4 worm cellular contexts compared by ENCODE assay signal in genomic region chrIII:11112718-11113117, ce11.
TF ChIP-seq lines count a peak whose summit lies in the region.

No protein-coding gene starts in this region.

TF ChIP-seq in whole organism, L2 larva, 48 proteins besides CTCF, POLR2A, EP300 and RAD21 (continues in another document):
- TF ChIP-seq zag-1 (tag; optimal IDR thresholded peaks at IDR 0.05; lab: Kevin White, UChicago): no peak
- no peak for TF ChIP-seq nhr-25 (tag; optimal IDR thresholded peaks at IDR 0.05; lab: Kevin White, UChicago)
- TF ChIP-seq gmeb-1 (tag; optimal IDR thresholded peaks at IDR 0.05; lab: Kevin White, UChicago): peak; percentile 50
- TF ChIP-seq mbf-1 (tag; optimal IDR thresholded peaks at IDR 0.05; lab: Kevin White, UChicago): no peak
- peak; percentile 3 for TF ChIP-seq nhr-129 (tag; optimal IDR thresholded peaks at IDR 0.05; lab: Kevin White, UChicago)
- no peak for TF ChIP-seq ceh-82 (tag; optimal IDR thresholded peaks at IDR 0.05; lab: Kevin White, UChicago)
- TF ChIP-seq snpc-4 (tag; optimal IDR thresholded peaks at IDR 0.05; lab: Kevin White, UChicago): no peak
- no peak for TF ChIP-seq mab-5 (tag; optimal IDR thresholded peaks at IDR 0.05; lab: Kevin White, UChicago)
- TF ChIP-seq fos-1 (tag; optimal IDR thresholded peaks at IDR 0.05; lab: Kevin White, UChicago): peak; percentile 17
- TF ChIP-seq unc-39 (tag; optimal IDR thresholded peaks at IDR 0.05; lab: Kevin White, UChicago): no peak
- TF ChIP-seq C34F6.9 (tag; optimal IDR thresholded peaks at IDR 0.05; lab: Kevin White, UChicago): peak; percentile 9
- no peak for TF ChIP-seq mdl-1 (tag; optimal IDR thresholded peaks at IDR 0.05; lab: Kevin White, UChicago)
- TF ChIP-seq sma-3 (GFP tag; optimal IDR thresholded peaks at IDR 0.05; lab: Kevin White, UChicago): peak; percentile 37
- no peak for TF ChIP-seq Y55F3AM.14 (GFP tag; optimal IDR thresholded peaks at IDR 0.05; lab: Kevin White, UChicago)
- TF ChIP-seq unc-55 (GFP tag; optimal IDR thresholded peaks at IDR 0.05; lab: Kevin White, UChicago): peak; percentile 43
- no peak for TF ChIP-seq alr-1 (tag; optimal IDR thresholded peaks at IDR 0.05; lab: Kevin White, UChicago)
- TF ChIP-seq nhr-10 (tag; optimal IDR thresholded peaks at IDR 0.05; lab: Kevin White, UChicago): no peak
- TF ChIP-seq nhr-11 (tag; optimal IDR thresholded peaks at IDR 0.05; lab: Kevin White, UChicago): no peak
- no peak for TF ChIP-seq sma-9 (GFP tag; optimal IDR thresholded peaks at IDR 0.05; lab: Kevin White, UChicago)
- TF ChIP-seq sma-9 (tag; optimal IDR thresholded peaks at IDR 0.05; lab: Kevin White, UChicago): no peak
- TF ChIP-seq nhr-77 (tag; optimal IDR thresholded peaks at IDR 0.05; lab: Kevin White, UChicago): no peak
- TF ChIP-seq lsy-2 (tag; optimal IDR thresholded peaks at IDR 0.05; lab: Kevin White, UChicago): peak in 1 of 2 experiments; percentile 30
- TF ChIP-seq lin-11 (tag; optimal IDR thresholded peaks at IDR 0.05; lab: Kevin White, UChicago): no peak
- no peak for TF ChIP-seq nhr-237 (tag; optimal IDR thresholded peaks at IDR 0.05; lab: Kevin White, UChicago)

TF ChIP-seq in whole organism, L4 larva, 104 proteins besides CTCF, POLR2A, EP300 and RAD21 (continues in another document):
- TF ChIP-seq nhr-48 (tag; optimal IDR thresholded peaks at IDR 0.05; lab: Kevin White, UChicago) (no peak), ceh-44 (GFP tag; IDR thresholded peaks at IDR 0.05; lab: Robert Waterston, UW) (peak; percentile 75; the same call in 1 of the 2 replicates), daf-19 (GFP tag; conservative IDR thresholded peaks at IDR 0.05; lab: Robert Waterston, UW) (no peak), aha-1 (tag; lab: Kevin White, UChicago) (no peak), nhr-77 (tag; optimal IDR thresholded peaks at IDR 0.05; lab: Kevin White, UChicago) (no peak), unc-130 (GFP tag; optimal IDR thresholded peaks at IDR 0.05; lab: Kevin White, UChicago) (peak; percentile 48), mxl-3 (GFP tag; optimal IDR thresholded peaks at IDR 0.05; lab: Kevin White, UChicago) (peak; percentile 82), spr-1 (tag; optimal IDR thresholded peaks at IDR 0.05; lab: Kevin White, UChicago) (no peak), arid-1 (GFP tag; conservative IDR thresholded peaks at IDR 0.05; lab: Robert Waterston, UW) (0 out of 2 replicates have a peak, but pooled peaks have one; percentile 15), T26A8.4 (GFP tag; IDR thresholded peaks at IDR 0.05; lab: Robert Waterston, UW) (0 out of 2 replicates have a peak, but pooled peaks have one; percentile 33), hif-1 (tag; optimal IDR thresholded peaks at IDR 0.05; lab: Kevin White, UChicago) (peak in 1 of 2 experiments; percentile 67), duxl-1 (tag; optimal IDR thresholded peaks at IDR 0.05; lab: Kevin White, UChicago; ENCODE audit: poor library complexity) (no peak), dmd-6 (GFP tag; IDR thresholded peaks at IDR 0.05; lab: Robert Waterston, UW) (peak; percentile 63), lin-38 (GFP tag; IDR thresholded peaks at IDR 0.05; lab: Robert Waterston, UW) (peak; percentile 89), vab-7 (GFP tag; IDR thresholded peaks at IDR 0.05; lab: Robert Waterston, UW) (0 out of 2 replicates have a peak, but pooled peaks have one; percentile 9), lir-3 (tag; optimal IDR thresholded peaks at IDR 0.05; lab: Kevin White, UChicago) (no peak), F10B5.3 (tag; optimal IDR thresholded peaks at IDR 0.05; lab: Kevin White, UChicago) (no peak), aly-2 (tag; optimal IDR thresholded peaks at IDR 0.05; lab: Kevin White, UChicago) (no peak), egl-43 (GFP tag; IDR thresholded peaks at IDR 0.05; lab: Robert Waterston, UW) (peak; percentile 59; the same call in 1 of the 2 replicates), Y105C5A.15 (GFP tag; IDR thresholded peaks at IDR 0.05; lab: Robert Waterston, UW) (no peak), fos-1 (tag; optimal IDR thresholded peaks at IDR 0.05; lab: Kevin White, UChicago) (no peak), rbr-2 (tag; optimal IDR thresholded peaks at IDR 0.05; lab: Kevin White, UChicago) (peak; percentile 71), mdl-1 (tag; optimal IDR thresholded peaks at IDR 0.05; lab: Kevin White, UChicago) (no peak)

TF ChIP-seq in whole organism, late embryonic, 69 proteins besides CTCF, POLR2A, EP300 and RAD21:
- TF ChIP-seq C08G9.2 (tag; optimal IDR thresholded peaks at IDR 0.05; lab: Kevin White, UChicago): peak; percentile 41
- TF ChIP-seq ttx-3 (tag; optimal IDR thresholded peaks at IDR 0.05; lab: Kevin White, UChicago): no peak
- no peak for TF ChIP-seq npax-4 (tag; optimal IDR thresholded peaks at IDR 0.05; lab: Kevin White, UChicago)
- no peak for TF ChIP-seq sox-4 (tag; optimal IDR thresholded peaks at IDR 0.05; lab: Kevin White, UChicago)
- TF ChIP-seq nfya-1 (tag; optimal IDR thresholded peaks at IDR 0.05; lab: Kevin White, UChicago): no peak
- no peak for TF ChIP-seq nhr-232 (tag; optimal IDR thresholded peaks at IDR 0.05; lab: Kevin White, UChicago)
- no peak for TF ChIP-seq ztf-16 (tag; optimal IDR thresholded peaks at IDR 0.05; lab: Kevin White, UChicago)
- TF ChIP-seq elt-2 (tag; optimal IDR thresholded peaks at IDR 0.05; lab: Kevin White, UChicago): no peak
- peak; percentile 61 for TF ChIP-seq ceh-31 (tag; optimal IDR thresholded peaks at IDR 0.05; lab: Kevin White, UChicago)
- TF ChIP-seq ceh-9 (tag; optimal IDR thresholded peaks at IDR 0.05; lab: Kevin White, UChicago): no peak
- TF ChIP-seq tbx-2 (tag; optimal IDR thresholded peaks at IDR 0.05; lab: Kevin White, UChicago): peak; percentile 42
- TF ChIP-seq dve-1 (tag; optimal IDR thresholded peaks at IDR 0.05; lab: Kevin White, UChicago): no peak
- no peak for TF ChIP-seq elt-4 (tag; optimal IDR thresholded peaks at IDR 0.05; lab: Kevin White, UChicago)
- TF ChIP-seq ceh-45 (GFP tag; IDR thresholded peaks at IDR 0.05; lab: Robert Waterston, UW): no peak
- TF ChIP-seq fax-1 (tag; optimal IDR thresholded peaks at IDR 0.05; lab: Kevin White, UChicago): no peak
- peak; percentile 54 for TF ChIP-seq ets-4 (tag; optimal IDR thresholded peaks at IDR 0.05; lab: Kevin White, UChicago)
- no peak for TF ChIP-seq ceh-19 (GFP tag; optimal IDR thresholded peaks at IDR 0.05; lab: Kevin White, UChicago)
- TF ChIP-seq ceh-30 (tag; optimal IDR thresholded peaks at IDR 0.05; lab: Kevin White, UChicago): no peak
- no peak for TF ChIP-seq eyg-1 (tag; optimal IDR thresholded peaks at IDR 0.05; lab: Kevin White, UChicago)
- no peak for TF ChIP-seq madf-2 (tag; optimal IDR thresholded peaks at IDR 0.05; lab: Kevin White, UChicago)
- no peak for TF ChIP-seq unc-42 (tag; optimal IDR thresholded peaks at IDR 0.05; lab: Kevin White, UChicago)
TF ChIP-seq in whole organism, late embryonic: peak in this region for 4.

TF ChIP-seq in whole organism, mixed stage, embryonic, 35 proteins besides CTCF, POLR2A, EP300 and RAD21:
- TF ChIP-seq lin-32 (GFP tag; optimal IDR thresholded peaks at IDR 0.05; lab: Kevin White, UChicago): no peak
- TF ChIP-seq cnd-1 (tag; optimal IDR thresholded peaks at IDR 0.05; lab: Kevin White, UChicago): peak; percentile 6
- TF ChIP-seq unc-62 (GFP tag; optimal IDR thresholded peaks at IDR 0.05; lab: Kevin White, UChicago): no peak
- TF ChIP-seq zip-8 (tag; optimal IDR thresholded peaks at IDR 0.05; lab: Kevin White, UChicago): no peak
- TF ChIP-seq flh-1 (GFP tag; optimal IDR thresholded peaks at IDR 0.05; lab: Kevin White, UChicago): no peak
